Worm (Caenorhabditis elegans) whole organism, L3 larva: Measurements from ENCODE around the gene gcy-37.
A peak's percentile ranks its signal among the peaks of the same experiment; 100 is the strongest.

ENCODE experiments used
- R02D3.7 ChIP-seq: fragments of 150-350 bp; optimal IDR thresholded peaks from 2 replicates; lab custom pipeline; 2014; ENCODE audit warnings: missing biosample characterization, missing genetic modification characterization
- ZK546.5 ChIP-seq: sonication (generic microtip); optimal IDR thresholded peaks from 2 replicates; lab custom pipeline; 2017; ENCODE audit warnings: missing biosample characterization, missing genetic modification characterization
- aly-2 ChIP-seq: fragments of 150-350 bp; optimal IDR thresholded peaks from 2 replicates; lab custom pipeline; 2014; ENCODE audit warnings: missing biosample characterization, missing genetic modification characterization
- ceh-16 ChIP-seq: sonication (generic microtip); optimal IDR thresholded peaks from 2 replicates; lab custom pipeline; 2017; ENCODE audit warnings: missing biosample characterization, missing genetic modification characterization
- ceh-28 ChIP-seq: fragments of 150-350 bp; optimal IDR thresholded peaks from 2 replicates; lab custom pipeline; 2014; ENCODE audit warnings: missing biosample characterization, missing genetic modification reagents, missing genetic modification characterization
- ceh-82 ChIP-seq: fragments of 150-350 bp; optimal IDR thresholded peaks from 2 replicates; lab custom pipeline; 2014; ENCODE audit warnings: missing biosample characterization, missing genetic modification characterization
- daf-12 ChIP-seq: fragments of 150-350 bp; optimal IDR thresholded peaks from 2 replicates; lab custom pipeline; 2014; ENCODE audit warnings: missing biosample characterization, missing genetic modification reagents, missing genetic modification characterization
- egl-27 ChIP-seq: sonication (generic microtip); optimal IDR thresholded peaks from 4 replicates; lab custom pipeline; 2017; ENCODE audit warnings: missing biosample characterization, missing genetic modification reagents, missing genetic modification characterization
- elt-1 ChIP-seq: fragments of 150-350 bp; optimal IDR thresholded peaks from 2 replicates; lab custom pipeline; 2014; ENCODE audit warnings: missing biosample characterization, missing genetic modification characterization
- elt-2 ChIP-seq: sonication (generic microtip); optimal IDR thresholded peaks from 2 replicates; lab custom pipeline; 2016; ENCODE audit warnings: missing genetic modification reagents, mild to moderate bottlenecking, missing genetic modification characterization, missing compliant biosample characterization
- elt-3 ChIP-seq, 3 experiments: fragments of 150-350 bp in 1 of 3; sonication (generic microtip) in 2 of 3; optimal IDR thresholded peaks; 2 replicates in 2 of 3; 4 replicates in 1 of 3; lab custom pipeline; 2014 to 2017; ENCODE audit warnings: missing biosample characterization in 3 of 3, missing genetic modification characterization in 3 of 3
- eor-1 ChIP-seq, 2 experiments: fragments of 150-350 bp; optimal IDR thresholded peaks; 2 replicates each; lab custom pipeline; 2014 to 2018; ENCODE audit warnings: missing biosample characterization in 2 of 2, missing genetic modification characterization in 2 of 2
- fkh-2 ChIP-seq: fragments of 150-350 bp; optimal IDR thresholded peaks from 2 replicates; lab custom pipeline; 2014; ENCODE audit warnings: missing biosample characterization, missing genetic modification reagents, missing genetic modification characterization
- fos-1 ChIP-seq: fragments of 150-350 bp; optimal IDR thresholded peaks from 2 replicates; lab custom pipeline; 2014; ENCODE audit warnings: missing biosample characterization, missing genetic modification characterization
- hmg-11 ChIP-seq: sonication (generic microtip); optimal IDR thresholded peaks from 2 replicates; lab custom pipeline; 2016; ENCODE audit warnings: missing genetic modification characterization, missing compliant biosample characterization
- jun-1 ChIP-seq: fragments of 150-350 bp; optimal IDR thresholded peaks from 2 replicates; lab custom pipeline; 2014; ENCODE audit warnings: missing biosample characterization, missing genetic modification reagents, missing genetic modification characterization
- lin-39 ChIP-seq: fragments of 150-350 bp; optimal IDR thresholded peaks from 2 replicates; lab custom pipeline; 2018; ENCODE audit warnings: missing biosample characterization, missing genetic modification reagents, missing genetic modification characterization
- mdl-1 ChIP-seq: fragments of 150-350 bp; optimal IDR thresholded peaks from 2 replicates; lab custom pipeline; 2014; ENCODE audit warnings: missing biosample characterization, missing genetic modification characterization
- mml-1 ChIP-seq: fragments of 150-350 bp; sonication (generic microtip); optimal IDR thresholded peaks from 3 replicates; lab custom pipeline; 2014; ENCODE audit warnings: missing biosample characterization, missing genetic modification characterization
- nfya-1 ChIP-seq: sonication (generic microtip); optimal IDR thresholded peaks from 2 replicates; lab custom pipeline; 2017; ENCODE audit warnings: missing genetic modification characterization, mild to moderate bottlenecking, missing compliant biosample characterization, antibody characterized with exemption, moderate library complexity; ENCODE audit not compliant: insufficient read depth
- nhr-12 ChIP-seq: fragments of 150-350 bp; optimal IDR thresholded peaks from 2 replicates; lab custom pipeline; 2014; ENCODE audit warnings: missing biosample characterization, missing genetic modification characterization
- nhr-237 ChIP-seq: fragments of 150-350 bp; optimal IDR thresholded peaks from 2 replicates; lab custom pipeline; 2014; ENCODE audit warnings: missing biosample characterization, missing genetic modification characterization
- nhr-28 ChIP-seq: fragments of 150-350 bp; optimal IDR thresholded peaks from 2 replicates; lab custom pipeline; 2014; ENCODE audit warnings: missing biosample characterization, missing genetic modification characterization
- nhr-67 ChIP-seq: fragments of 150-350 bp; optimal IDR thresholded peaks from 2 replicates; lab custom pipeline; 2014; ENCODE audit warnings: missing biosample characterization, missing genetic modification characterization
- pha-4 ChIP-seq: fragments of 150-350 bp; optimal IDR thresholded peaks from 2 replicates; lab custom pipeline; 2014; ENCODE audit warnings: missing biosample characterization, missing genetic modification reagents, missing genetic modification characterization
- pqm-1 ChIP-seq: fragments of 150-350 bp; optimal IDR thresholded peaks from 2 replicates; lab custom pipeline; 2017; ENCODE audit warnings: missing biosample characterization, missing genetic modification characterization, inconsistent platforms
- sea-2 ChIP-seq: fragments of 150-350 bp; sonication (generic microtip); optimal IDR thresholded peaks from 4 replicates; lab custom pipeline; 2014; ENCODE audit warnings: missing biosample characterization, missing genetic modification reagents, missing genetic modification characterization
- skn-1 ChIP-seq: fragments of 150-350 bp; optimal IDR thresholded peaks from 2 replicates; lab custom pipeline; 2014; ENCODE audit warnings: missing biosample characterization, missing genetic modification characterization
- unc-39 ChIP-seq: sonication (generic microtip); optimal IDR thresholded peaks from 4 replicates; lab custom pipeline; 2017; ENCODE audit warnings: missing biosample characterization, missing genetic modification characterization
- unc-62 ChIP-seq: fragments of 150-350 bp; sonication (generic microtip); optimal IDR thresholded peaks from 4 replicates; lab custom pipeline; 2014; ENCODE audit warnings: missing biosample characterization, missing genetic modification reagents, missing genetic modification characterization
- zag-1 ChIP-seq: fragments of 150-350 bp; optimal IDR thresholded peaks from 2 replicates; lab custom pipeline; 2014; ENCODE audit warnings: missing biosample characterization, missing genetic modification characterization
- ztf-11 ChIP-seq: fragments of 150-350 bp; optimal IDR thresholded peaks from 2 replicates; lab custom pipeline; 2014; ENCODE audit warnings: missing biosample characterization, missing genetic modification characterization
- ztf-4 ChIP-seq: fragments of 150-350 bp; optimal IDR thresholded peaks from 2 replicates; lab custom pipeline; 2014; ENCODE audit warnings: missing biosample characterization, missing genetic modification characterization

Gene gcy-37

ce11 chrIV:2137478-2137877 is 21.5 kb downstream of the gcy-37 start:
- TF ChIP-seq elt-3 (tag; optimal IDR thresholded peaks at IDR 0.05; lab: Kevin White, UChicago) (no peak), elt-1 (tag; lab: Kevin White, UChicago) (no peak), pha-4 (no peak), ztf-11 (tag; lab: Kevin White, UChicago) (no peak), ceh-16 (no peak), daf-12 (tag; lab: Kevin White, UChicago) (no peak), ztf-4 (tag; lab: Kevin White, UChicago) (no peak), sea-2 (GFP tag; lab: Kevin White, UChicago) (no peak), jun-1 (tag; lab: Kevin White, UChicago) (no peak), unc-39 (tag; lab: Kevin White, UChicago) (no peak), eor-1 (tag; optimal IDR thresholded peaks at IDR 0.05; lab: Kevin White, UChicago) (no peak), mdl-1 (tag; lab: Kevin White, UChicago) (no peak), nhr-67 (tag; lab: Kevin White, UChicago) (no peak), lin-39 (tag; lab: Kevin White, UChicago) (no peak), nfya-1 (no peak)

ce11 chrIV:2136607-2137006 is 22.4 kb downstream of the gcy-37 start, which contains the start of gene test-1:
Gene test-1, plus strand, starts transcription at chrIV:2136951.
- no peak for TF ChIP-seq mdl-1 (tag; lab: Kevin White, UChicago)
- TF ChIP-seq, all 47 proteins: peak for 0

- TF ChIP-seq unc-62 (GFP tag; lab: Kevin White, UChicago) (no peak), pha-4 (no peak), hmg-11 (tag; lab: Kevin White, UChicago) (no peak), ceh-28 (peak; percentile 52), ZK546.5 (tag; lab: Kevin White, UChicago) (no peak), fos-1 (no peak)
- TF ChIP-seq, all 47 proteins: peak for 1
Measured at ce11 chrIV:2133431-2133940, 25.5 kb downstream of the gcy-37 start, which contains the start of gene C23H5.12. Gene C23H5.12, plus strand, starts transcription at chrIV:2133481.

ce11 chrIV:2130714-2131113 is 28.3 kb downstream of the gcy-37 start, which contains the start of gene prmt-6:
Gene prmt-6, plus strand, starts transcription at chrIV:2130965.
- TF ChIP-seq egl-27 (tag; lab: Kevin White, UChicago): no peak
- TF ChIP-seq ceh-82 (tag; lab: Kevin White, UChicago): no peak
- no peak for TF ChIP-seq mml-1
- peak; percentile 81 for TF ChIP-seq elt-2 (tag; lab: Kevin White, UChicago)
- TF ChIP-seq elt-3 (tag; optimal IDR thresholded peaks at IDR 0.05; lab: Kevin White, UChicago): peak in 1 of 3 experiments; percentile 26
- TF ChIP-seq nhr-12 (tag; lab: Kevin White, UChicago): no peak
- TF ChIP-seq ZK546.5 (tag; lab: Kevin White, UChicago): no peak
- no peak for TF ChIP-seq unc-62 (GFP tag; lab: Kevin White, UChicago)
- TF ChIP-seq nhr-28 (tag; lab: Kevin White, UChicago): no peak
- TF ChIP-seq hmg-11 (tag; lab: Kevin White, UChicago): no peak
- TF ChIP-seq pqm-1 (tag; lab: Kevin White, UChicago): peak; percentile 17
- TF ChIP-seq R02D3.7 (tag; lab: Kevin White, UChicago): no peak
- TF ChIP-seq fkh-2 (tag; lab: Kevin White, UChicago): no peak
- TF ChIP-seq skn-1: no peak

ce11 chrIV:2128761-2129160 is 30.2 kb downstream of the gcy-37 start, which contains the start of gene grl-20:
Gene grl-20, minus strand, starts transcription at chrIV:2128861.
- TF ChIP-seq ceh-82 (tag; lab: Kevin White, UChicago): no peak
- TF ChIP-seq nhr-237 (tag; lab: Kevin White, UChicago): no peak
- no peak for TF ChIP-seq ceh-16
- TF ChIP-seq aly-2 (tag; lab: Kevin White, UChicago): no peak
- no peak for TF ChIP-seq jun-1 (tag; lab: Kevin White, UChicago)
- TF ChIP-seq daf-12 (tag; lab: Kevin White, UChicago): no peak
- TF ChIP-seq nhr-67 (tag; lab: Kevin White, UChicago): no peak
- no peak for TF ChIP-seq pha-4
- no peak for TF ChIP-seq zag-1 (tag; lab: Kevin White, UChicago)
- no peak for TF ChIP-seq egl-27 (tag; lab: Kevin White, UChicago)
- TF ChIP-seq ztf-11 (tag; lab: Kevin White, UChicago): no peak
- TF ChIP-seq, all 47 proteins: peak for 0
